Fruit fly (Drosophila melanogaster) whole organism, prepupa: ENCODE data around the gene CG15356.
A peak's percentile ranks its signal among the peaks of the same experiment; 100 is the strongest.

Source experiments
- Blimp-1 ChIP-seq: fragments of 200-800 bp; sonication (Bioruptor generic); optimal IDR thresholded peaks from 3 replicates; lab custom pipeline; 2017; ENCODE audit warnings: missing biosample characterization, missing genetic modification characterization, mild to moderate bottlenecking, moderate library complexity, missing genetic modification reagents
- CG10631 ChIP-seq: fragments of 200-800 bp; sonication (Bioruptor generic); optimal IDR thresholded peaks from 2 replicates; lab custom pipeline; 2016; ENCODE audit warnings: missing biosample characterization, missing genetic modification characterization
- CG10669 ChIP-seq: fragments of 200-800 bp; sonication (Bioruptor generic); optimal IDR thresholded peaks from 3 replicates; lab custom pipeline; 2018; ENCODE audit warnings: missing biosample characterization, mild to moderate bottlenecking, missing genetic modification characterization, moderate library complexity
- CG11902 ChIP-seq: fragments of 200-800 bp; sonication (Bioruptor generic); optimal IDR thresholded peaks from 3 replicates; lab custom pipeline; 2016; ENCODE audit warnings: missing biosample characterization, missing genetic modification characterization
- CG31627 ChIP-seq: fragments of 200-800 bp; sonication (Bioruptor generic); optimal IDR thresholded peaks from 3 replicates; lab custom pipeline; 2016; ENCODE audit warnings: missing biosample characterization, missing genetic modification characterization
- CG3919 ChIP-seq: fragments of 200-800 bp; sonication (Bioruptor generic); optimal IDR thresholded peaks from 3 replicates; lab custom pipeline; 2016; ENCODE audit warnings: missing biosample characterization, missing genetic modification characterization
- CG4318 ChIP-seq: fragments of 200-800 bp; sonication (Bioruptor generic); optimal IDR thresholded peaks from 3 replicates; lab custom pipeline; 2017; ENCODE audit warnings: missing biosample characterization, mild to moderate bottlenecking, missing genetic modification characterization
- CG6163 ChIP-seq: fragments of 200-800 bp; sonication (Bioruptor generic); IDR thresholded peaks from 3 replicates; pipeline ENCODE4 v1.3.6; 2022; ENCODE audit warnings: missing biosample characterization, missing genetic modification characterization
- CG6276 ChIP-seq: fragments of 200-800 bp; sonication (Bioruptor generic); optimal IDR thresholded peaks from 2 replicates; lab custom pipeline; 2017; ENCODE audit warnings: missing biosample characterization, mild to moderate bottlenecking, missing genetic modification characterization
- CG6792 ChIP-seq: fragments of 200-800 bp; sonication (Bioruptor generic); optimal IDR thresholded peaks from 3 replicates; lab custom pipeline; 2016; ENCODE audit warnings: missing biosample characterization, missing genetic modification characterization
- CG6808 ChIP-seq: fragments of 200-800 bp; sonication (Bioruptor generic); optimal IDR thresholded peaks from 3 replicates; lab custom pipeline; 2017; ENCODE audit warnings: missing biosample characterization, missing genetic modification characterization, mild to moderate bottlenecking, moderate library complexity, missing genetic modification reagents
- CG6854 ChIP-seq: fragments of 200-800 bp; sonication (Bioruptor generic); optimal IDR thresholded peaks from 2 replicates; lab custom pipeline; 2017; ENCODE audit warnings: missing biosample characterization, mild to moderate bottlenecking, missing genetic modification characterization
- CG7368 ChIP-seq: fragments of 200-800 bp; sonication (Bioruptor generic); optimal IDR thresholded peaks from 3 replicates; lab custom pipeline; 2016; ENCODE audit warnings: missing biosample characterization, missing genetic modification characterization
- CG8319 ChIP-seq: fragments of 200-800 bp; sonication (Bioruptor generic); optimal IDR thresholded peaks from 3 replicates; lab custom pipeline; 2016; ENCODE audit warnings: missing biosample characterization, missing genetic modification characterization
- CG8632 ChIP-seq: fragments of 200-800 bp; sonication (Bioruptor generic); optimal IDR thresholded peaks from 3 replicates; lab custom pipeline; 2016; ENCODE audit warnings: missing biosample characterization, missing genetic modification characterization
- Eip75B ChIP-seq: fragments of 200-800 bp; sonication (Bioruptor generic); optimal IDR thresholded peaks from 3 replicates; lab custom pipeline; 2016; ENCODE audit warnings: missing biosample characterization, missing genetic modification characterization
- Eip78C ChIP-seq: fragments of 200-800 bp; sonication (Bioruptor generic); peaks from one replicate; lab custom pipeline; 2016; ENCODE audit warnings: missing biosample characterization, missing genetic modification characterization
- Eip93F ChIP-seq: fragments of 200-800 bp; sonication (Bioruptor generic); optimal IDR thresholded peaks from 2 replicates; lab custom pipeline; 2016; ENCODE audit warnings: missing biosample characterization, mild to moderate bottlenecking, missing genetic modification characterization
- Ets21C ChIP-seq: fragments of 200-800 bp; sonication (Bioruptor generic); optimal IDR thresholded peaks from 3 replicates; lab custom pipeline; 2016; ENCODE audit warnings: missing biosample characterization, missing genetic modification characterization
- Ets96B ChIP-seq: fragments of 200-800 bp; optimal IDR thresholded peaks from 2 replicates; lab custom pipeline; 2019; ENCODE audit warnings: missing biosample characterization, mild to moderate bottlenecking, missing genetic modification characterization, moderate library complexity
- Gug ChIP-seq: fragments of 200-800 bp; sonication (Bioruptor generic); IDR thresholded peaks from 2 replicates; pipeline ENCODE4 v1.3.6; 2022; ENCODE audit warnings: missing biosample characterization, missing genetic modification characterization
- Hr39 ChIP-seq: fragments of 200-800 bp; sonication (Bioruptor generic); optimal IDR thresholded peaks from 2 replicates; lab custom pipeline; 2016; ENCODE audit warnings: missing biosample characterization, missing genetic modification characterization
- Hr4 ChIP-seq: fragments of 200-800 bp; sonication (Bioruptor generic); optimal IDR thresholded peaks from 3 replicates; lab custom pipeline; 2016; ENCODE audit warnings: missing biosample characterization, missing genetic modification characterization
- Met ChIP-seq: fragments of 200-800 bp; sonication (Bioruptor generic); optimal IDR thresholded peaks from 3 replicates; lab custom pipeline; 2016; ENCODE audit warnings: missing biosample characterization, missing genetic modification characterization
- Smox ChIP-seq: fragments of 200-800 bp; sonication (Bioruptor generic); optimal IDR thresholded peaks from 3 replicates; lab custom pipeline; 2016; ENCODE audit warnings: missing biosample characterization, missing genetic modification characterization
- Sox102F ChIP-seq: fragments of 200-800 bp; sonication (Bioruptor generic); optimal IDR thresholded peaks from 2 replicates; lab custom pipeline; 2016; ENCODE audit warnings: missing biosample characterization, mild to moderate bottlenecking, missing genetic modification characterization
- Sox14 ChIP-seq: fragments of 200-800 bp; sonication (Bioruptor generic); optimal IDR thresholded peaks from 3 replicates; lab custom pipeline; 2016; ENCODE audit warnings: missing biosample characterization, missing genetic modification characterization
- Sox15 ChIP-seq: fragments of 200-800 bp; sonication (Bioruptor generic); optimal IDR thresholded peaks from 3 replicates; lab custom pipeline; 2016; ENCODE audit warnings: missing biosample characterization, missing genetic modification characterization
- achi ChIP-seq: fragments of 200-800 bp; sonication (Bioruptor generic); optimal IDR thresholded peaks from 3 replicates; lab custom pipeline; 2016; ENCODE audit warnings: missing biosample characterization, missing genetic modification characterization
- cyc ChIP-seq: fragments of 200-800 bp; sonication (Bioruptor generic); optimal IDR thresholded peaks from 3 replicates; lab custom pipeline; 2016; ENCODE audit warnings: missing biosample characterization, missing genetic modification characterization
- dac ChIP-seq: fragments of 200-800 bp; sonication (Bioruptor generic); optimal IDR thresholded peaks from 2 replicates; lab custom pipeline; 2017; ENCODE audit warnings: missing biosample characterization, mild to moderate bottlenecking, missing genetic modification characterization
- dsx ChIP-seq: fragments of 200-800 bp; optimal IDR thresholded peaks from 3 replicates; lab custom pipeline; 2019; ENCODE audit warnings: missing biosample characterization, mild to moderate bottlenecking, missing genetic modification characterization, moderate library complexity; ENCODE audit not compliant: poor library complexity, severe bottlenecking
- eg ChIP-seq: fragments of 200-800 bp; sonication (Bioruptor generic); IDR thresholded peaks from 3 replicates; pipeline ENCODE4 v1.3.6; 2022; ENCODE audit warnings: missing biosample characterization, missing genetic modification characterization
- esn ChIP-seq: fragments of 200-800 bp; sonication (Bioruptor generic); optimal IDR thresholded peaks from 2 replicates; lab custom pipeline; 2016; ENCODE audit warnings: missing biosample characterization, mild to moderate bottlenecking, missing genetic modification characterization, moderate library complexity
- fd59A ChIP-seq: fragments of 200-800 bp; sonication (Bioruptor generic); optimal IDR thresholded peaks from 2 replicates; lab custom pipeline; 2017; ENCODE audit warnings: missing biosample characterization, mild to moderate bottlenecking, missing genetic modification characterization, missing genetic modification reagents
- fd85E ChIP-seq: fragments of 200-800 bp; sonication (Bioruptor generic); optimal IDR thresholded peaks from 3 replicates; lab custom pipeline; 2016; ENCODE audit warnings: missing biosample characterization, missing genetic modification characterization
- fkh ChIP-seq: fragments of 200-800 bp; sonication (Bioruptor generic); optimal IDR thresholded peaks from 3 replicates; lab custom pipeline; 2017; ENCODE audit warnings: missing biosample characterization, mild to moderate bottlenecking, missing genetic modification characterization, moderate library complexity
- lz ChIP-seq: fragments of 200-800 bp; sonication (Bioruptor generic); optimal IDR thresholded peaks from 3 replicates; lab custom pipeline; 2016; ENCODE audit warnings: missing biosample characterization, missing genetic modification characterization
- net ChIP-seq: fragments of 200-800 bp; sonication (Bioruptor generic); optimal IDR thresholded peaks from 3 replicates; lab custom pipeline; 2016; ENCODE audit warnings: missing biosample characterization, missing genetic modification characterization
- pdm3 ChIP-seq: fragments of 200-800 bp; sonication (Bioruptor generic); optimal IDR thresholded peaks from 3 replicates; lab custom pipeline; 2016; ENCODE audit warnings: missing biosample characterization, missing genetic modification characterization
- spab ChIP-seq: fragments of 200-800 bp; sonication (Bioruptor generic); optimal IDR thresholded peaks from 2 replicates; lab custom pipeline; 2017; ENCODE audit warnings: missing biosample characterization, mild to moderate bottlenecking, missing genetic modification characterization, missing genetic modification reagents
- ss ChIP-seq, 2 experiments: fragments of 200-800 bp; sonication (Bioruptor generic); optimal IDR thresholded peaks; 2 replicates in 1 of 2; 3 replicates in 1 of 2; lab custom pipeline; 2017 to 2018; ENCODE audit warnings: mild to moderate bottlenecking in 2 of 2, missing biosample characterization in 2 of 2, missing genetic modification characterization in 2 of 2, moderate library complexity in 1 of 2
- svp ChIP-seq: fragments of 200-800 bp; sonication (Bioruptor generic); peaks from one replicate; lab custom pipeline; 2016; ENCODE audit warnings: missing biosample characterization, missing genetic modification characterization
- topi ChIP-seq: fragments of 200-800 bp; sonication (Bioruptor generic); optimal IDR thresholded peaks from 3 replicates; lab custom pipeline; 2016; ENCODE audit warnings: missing biosample characterization, missing genetic modification characterization
- vri ChIP-seq: fragments of 200-800 bp; sonication (Bioruptor generic); optimal IDR thresholded peaks from 3 replicates; lab custom pipeline; 2016; ENCODE audit warnings: missing biosample characterization, mild to moderate bottlenecking, missing genetic modification characterization

The CG15356 gene

dm6 chr2L:1989278-1989918 lies 8.8 kb upstream of the CG15356 start (continued):
- TF ChIP-seq spab (GFP tag; lab: Kevin White, UChicago) (no peak), CG3919 (GFP tag; lab: Kevin White, UChicago) (no peak), fd59A (no peak), dac (GFP tag; lab: Kevin White, UChicago) (no peak), CG7368 (GFP tag; lab: Kevin White, UChicago) (no peak), CG6792 (GFP tag; lab: Kevin White, UChicago) (no peak), eg (no peak), Blimp-1 (no peak), CG6163 (GFP tag; lab: Robert Waterston, UW) (peak; percentile 13; the same call in 1 of the 3 replicates), achi (GFP tag; lab: Kevin White, UChicago) (no peak), net (GFP tag; lab: Kevin White, UChicago) (peak; percentile 23), vri (peak; percentile 59), ss (GFP tag; optimal IDR thresholded peaks at IDR 0.05; lab: Kevin White, UChicago) (peak in 1 of 2 experiments; percentile 23), lz (GFP tag; lab: Kevin White, UChicago) (no peak), fkh (GFP tag; lab: Kevin White, UChicago) (no peak), CG6808 (GFP tag; lab: Kevin White, UChicago) (peak; percentile 15), CG31627 (GFP tag; lab: Kevin White, UChicago) (peak; percentile 26), Smox (GFP tag; lab: Kevin White, UChicago) (peak; percentile 10), fd85E (GFP tag; lab: Kevin White, UChicago) (no peak), Sox102F (GFP tag; lab: Kevin White, UChicago) (peak; percentile 35), Ets96B (tag; lab: Kevin White, UChicago) (no peak), dsx (GFP tag; lab: Kevin White, UChicago) (peak; percentile 11), Ets21C (no peak), esn (peak; percentile 20), svp (GFP tag; lab: Kevin White, UChicago) (peak; percentile 99), CG10669 (GFP tag; lab: Kevin White, UChicago) (no peak), Eip93F (GFP tag; lab: Kevin White, UChicago) (peak; percentile 63), CG4318 (no peak)
- TF ChIP-seq, all 60 proteins: peak for 15

- TF ChIP-seq Eip78C (GFP tag; lab: Kevin White, UChicago) (peak; percentile 28), CG3919 (GFP tag; lab: Kevin White, UChicago) (peak; percentile 3), svp (GFP tag; lab: Kevin White, UChicago) (peak; percentile 63), eg (no peak), CG10669 (GFP tag; lab: Kevin White, UChicago) (no peak)
- TF ChIP-seq, all 60 proteins: peak for 3
Measured at dm6 chr2L:1988192-1988561, 7.6 kb upstream of the CG15356 start, which contains the start of gene Npc2a. Gene Npc2a (plus strand): TSS chr2L:1988290.

dm6 chr2L:1987434-1988191 lies 7.1 kb upstream of the CG15356 start, which contains the start of gene Got2:
Gene Got2 (minus strand): TSS chr2L:1987758.
- TF ChIP-seq Ets96B (tag; lab: Kevin White, UChicago) = no peak
- TF ChIP-seq CG6276 (GFP tag; lab: Kevin White, UChicago) = no peak
- peak; percentile 45 for TF ChIP-seq pdm3
- TF ChIP-seq spab (GFP tag; lab: Kevin White, UChicago) = no peak
- no peak for TF ChIP-seq CG8319 (GFP tag; lab: Kevin White, UChicago)
- TF ChIP-seq svp (GFP tag; lab: Kevin White, UChicago) = peak; percentile 91
- no peak for TF ChIP-seq topi (GFP tag; lab: Kevin White, UChicago)
- TF ChIP-seq Hr4 (GFP tag; lab: Kevin White, UChicago) = no peak
- peak; percentile 17 for TF ChIP-seq CG10631 (GFP tag; lab: Kevin White, UChicago)
- TF ChIP-seq Met (GFP tag; lab: Kevin White, UChicago) = peak; percentile 47
- TF ChIP-seq Sox102F (GFP tag; lab: Kevin White, UChicago) = no peak
- no peak for TF ChIP-seq cyc (GFP tag; lab: Kevin White, UChicago)
- no peak for TF ChIP-seq net (GFP tag; lab: Kevin White, UChicago)
- no peak for TF ChIP-seq CG6808 (GFP tag; lab: Kevin White, UChicago)
- TF ChIP-seq fkh (GFP tag; lab: Kevin White, UChicago) = no peak
- peak; percentile 64 for TF ChIP-seq Sox14
- no peak for TF ChIP-seq CG10669 (GFP tag; lab: Kevin White, UChicago)
- no peak for TF ChIP-seq Eip75B (GFP tag; lab: Kevin White, UChicago)
- TF ChIP-seq CG6854 (GFP tag; lab: Kevin White, UChicago) = no peak
- TF ChIP-seq Hr39 = peak; percentile 64
- TF ChIP-seq CG11902 (GFP tag; lab: Kevin White, UChicago) = no peak
- peak; percentile 31 for TF ChIP-seq achi (GFP tag; lab: Kevin White, UChicago)
- TF ChIP-seq CG8632 = no peak
- no peak for TF ChIP-seq fd59A
- no peak for TF ChIP-seq Gug (GFP tag; lab: Robert Waterston, UW)
- no peak for TF ChIP-seq Sox15
